Fruit fly (Drosophila melanogaster): ENCODE results near the gene CG7376.

CG7376 gene

DNA sequence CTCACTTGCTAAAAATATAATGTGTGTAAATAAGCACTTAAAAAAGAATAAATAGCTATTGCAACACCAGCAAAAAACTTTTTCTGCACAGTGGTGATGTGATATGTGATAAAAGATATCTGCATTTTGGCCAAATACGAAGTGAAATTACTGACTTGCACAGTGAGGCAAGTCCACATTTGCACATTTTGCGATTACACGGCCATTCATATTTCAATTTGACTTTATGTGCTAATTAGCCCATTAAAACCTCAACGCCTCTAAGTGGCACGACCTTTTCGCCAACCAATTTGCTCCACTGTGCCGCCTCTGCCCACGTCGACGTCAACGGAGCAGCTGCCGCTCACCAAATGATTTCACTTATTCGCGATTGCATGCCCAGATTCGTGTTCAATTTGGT, 46.1 kb downstream of the CG7376 start, which contains the start of gene CG33946 (continued):
- TF ChIP-seq CG12391 (tag; optimal IDR thresholded peaks at IDR 0.05) (no peak), Dref (GFP tag; IDR thresholded peaks at IDR 0.05) (no peak), CG15073 (GFP tag; optimal IDR thresholded peaks at IDR 0.05) (no peak), z (GFP tag; IDR thresholded peaks at IDR 0.05) (no peak), ATbp (GFP tag; optimal IDR thresholded peaks at IDR 0.05) (no peak), ssp (GFP tag; IDR thresholded peaks at IDR 0.05) (no peak), Dip2 (GFP tag; IDR thresholded peaks at IDR 0.05) (no peak), unc-4 (GFP tag; IDR thresholded peaks at IDR 0.05; ENCODE audit: partially characterized antibody) (no peak), HLHmδ (GFP tag; optimal IDR thresholded peaks at IDR 0.05) (no peak), CG12219 (GFP tag; optimal IDR thresholded peaks at IDR 0.05) (no peak), CG2116 (GFP tag; optimal IDR thresholded peaks at IDR 0.05) (no peak), CG13775 (GFP tag; optimal IDR thresholded peaks at IDR 0.05) (peak; percentile 33), CG1792 (GFP tag; optimal IDR thresholded peaks at IDR 0.05) (no peak), Camta (GFP tag; optimal IDR thresholded peaks at IDR 0.05) (no peak), jing (GFP tag; optimal IDR thresholded peaks at IDR 0.05) (peak; percentile 1), Optix (GFP tag; IDR thresholded peaks at IDR 0.05) (peak; percentile 57; the same call in 1 of the 3 replicates), org-1 (GFP tag; optimal IDR thresholded peaks at IDR 0.05) (no peak), CG12744 (GFP tag; optimal IDR thresholded peaks at IDR 0.05) (no peak), CG13296 (GFP tag; optimal IDR thresholded peaks at IDR 0.05) (no peak), odd (GFP tag; optimal IDR thresholded peaks at IDR 0.05) (no peak), sisA (GFP tag; IDR thresholded peaks at IDR 0.05) (peak; percentile 48), CG10959 (GFP tag; IDR thresholded peaks at IDR 0.05) (peak; percentile 58), CG33557 (GFP tag; optimal IDR thresholded peaks at IDR 0.05) (no peak), CG2875 (GFP tag; optimal IDR thresholded peaks at IDR 0.05) (no peak), pfk (GFP tag; optimal IDR thresholded peaks at IDR 0.05) (no peak), Usf (GFP tag; optimal IDR thresholded peaks at IDR 0.05) (peak; percentile 3), CG13894 (tag; optimal IDR thresholded peaks at IDR 0.05) (no peak), ac (GFP tag; optimal IDR thresholded peaks at IDR 0.05) (no peak), Kr (GFP tag; optimal IDR thresholded peaks at IDR 0.05) (no peak), Dad (GFP tag; optimal IDR thresholded peaks at IDR 0.05) (no peak), lov (optimal IDR thresholded peaks at IDR 0.05) (no peak), lov (GFP tag; IDR thresholded peaks at IDR 0.05) (no peak), chn (GFP tag; optimal IDR thresholded peaks at IDR 0.05) (peak; percentile 33), HLH3B (GFP tag; IDR thresholded peaks at IDR 0.05) (0 out of 2 replicates have a peak, but pooled peaks have one; percentile 42), CG13424 (tag; optimal IDR thresholded peaks at IDR 0.05) (no peak), CG10321 (GFP tag; IDR thresholded peaks at IDR 0.05) (no peak), ewg (GFP tag; optimal IDR thresholded peaks at IDR 0.05) (no peak), CG17829 (tag; optimal IDR thresholded peaks at IDR 0.05) (no peak), CG8388 (GFP tag; optimal IDR thresholded peaks at IDR 0.05) (no peak), HLH4C (GFP tag; IDR thresholded peaks at IDR 0.05; ENCODE audit: partially characterized antibody) (no peak), CG32767 (GFP tag; IDR thresholded peaks at IDR 0.05) (no peak), schlank (tag; optimal IDR thresholded peaks at IDR 0.05) (no peak), Hey (tag; optimal IDR thresholded peaks at IDR 0.05) (no peak), disco-r (GFP tag; optimal IDR thresholded peaks at IDR 0.05) (no peak), CHES-1-like (GFP tag; optimal IDR thresholded peaks at IDR 0.05) (no peak), CG14965 (GFP tag; optimal IDR thresholded peaks at IDR 0.05; ENCODE audit: borderline replicate concordance) (no peak), ham (GFP tag; IDR thresholded peaks at IDR 0.05) (no peak), MTF-1 (GFP tag; optimal IDR thresholded peaks at IDR 0.05; ENCODE audit: borderline replicate concordance) (no peak), CG18011 (GFP tag; optimal IDR thresholded peaks at IDR 0.05) (no peak), CG11093 (GFP tag; IDR thresholded peaks at IDR 0.05) (no peak), CG9876 (GFP tag; optimal IDR thresholded peaks at IDR 0.05) (no peak), tio (GFP tag; optimal IDR thresholded peaks at IDR 0.05) (no peak)
